Fruit fly (Drosophila melanogaster): ENCODE measurements around the gene Fnta.

DNA sequence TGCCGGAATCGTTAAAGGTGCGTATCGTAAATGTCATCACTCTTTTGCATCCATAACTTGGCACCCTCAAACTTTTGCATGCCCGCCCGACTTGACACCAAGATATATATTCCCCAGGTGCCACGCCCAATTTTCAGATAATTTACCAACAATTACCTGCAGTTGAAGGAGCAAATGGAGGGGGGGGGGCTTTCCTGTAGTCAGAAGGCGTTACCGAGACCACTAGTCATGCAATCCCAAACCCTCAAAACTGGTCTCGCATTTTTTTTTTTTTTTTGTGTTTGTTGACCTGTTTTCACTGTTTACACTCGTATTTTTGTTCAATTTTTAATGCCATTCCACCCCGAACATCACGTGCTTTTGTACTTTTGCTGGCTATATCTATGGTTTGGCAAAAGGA is 4.8 kb downstream of the Fnta start:
- no peak for TF ChIP-seq h (optimal IDR thresholded peaks at IDR 0.05)
- no peak for TF ChIP-seq psq (optimal IDR thresholded peaks at IDR 0.05)
- no peak for TF ChIP-seq Myc (optimal IDR thresholded peaks at IDR 0.05)
- no peak for TF ChIP-seq Sin3A (optimal IDR thresholded peaks at IDR 0.05)
- no peak for TF ChIP-seq insv (optimal IDR thresholded peaks at IDR 0.05)

Measured in Kc167 (cell line).